Worm (Caenorhabditis elegans) whole organism, mixed stage, embryonic: ENCODE data around the gene C17E7.4.
A peak's percentile ranks its signal among the peaks of the same experiment; 100 is the strongest.

ENCODE experiments used
- M03D4.4 ChIP-seq: sonication (generic microtip); optimal IDR thresholded peaks from 2 replicates; lab custom pipeline; 2017; ENCODE audit warnings: mild to moderate bottlenecking, missing genetic modification characterization, missing compliant biosample characterization
- bed-3 ChIP-seq: fragments of 200-800 bp; sonication (Bioruptor generic); optimal IDR thresholded peaks from 3 replicates; lab custom pipeline; 2018; ENCODE audit warnings: mild to moderate bottlenecking, missing genetic modification characterization, moderate library complexity, missing compliant biosample characterization
- blmp-1 ChIP-seq: fragments of 150-350 bp; optimal IDR thresholded peaks from 2 replicates; lab custom pipeline; 2014; ENCODE audit warnings: missing biosample characterization, missing genetic modification characterization
- ceh-39 ChIP-seq: fragments of 150-350 bp; optimal IDR thresholded peaks from 2 replicates; lab custom pipeline; 2014; ENCODE audit warnings: missing biosample characterization, missing genetic modification characterization
- ceh-83 ChIP-seq: fragments of 200-800 bp; sonication (Bioruptor generic); optimal IDR thresholded peaks from 2 replicates; lab custom pipeline; 2018; ENCODE audit warnings: mild to moderate bottlenecking, missing genetic modification characterization, missing compliant biosample characterization
- ces-1 ChIP-seq: fragments of 150-350 bp; optimal IDR thresholded peaks from 2 replicates; lab custom pipeline; 2014; ENCODE audit warnings: missing biosample characterization, missing genetic modification reagents, missing genetic modification characterization
- drap-1 ChIP-seq: fragments of 200-800 bp; sonication (Bioruptor generic); optimal IDR thresholded peaks from 3 replicates; lab custom pipeline; 2018; ENCODE audit warnings: mild to moderate bottlenecking, missing genetic modification characterization, missing compliant biosample characterization
- elt-1 ChIP-seq: sonication (generic microtip); optimal IDR thresholded peaks from 2 replicates; lab custom pipeline; 2017; ENCODE audit warnings: missing genetic modification characterization, mild to moderate bottlenecking, missing compliant biosample characterization, antibody characterized with exemption, moderate library complexity, borderline replicate concordance; ENCODE audit not compliant: insufficient read depth
- elt-3 ChIP-seq: fragments of 150-350 bp; optimal IDR thresholded peaks from 2 replicates; lab custom pipeline; 2014; ENCODE audit warnings: missing biosample characterization, missing genetic modification characterization
- flh-1 ChIP-seq: fragments of 200-800 bp; sonication (Bioruptor generic); optimal IDR thresholded peaks from 2 replicates; lab custom pipeline; 2018; ENCODE audit warnings: mild to moderate bottlenecking, missing genetic modification characterization, moderate library complexity, missing compliant biosample characterization
- ham-2 ChIP-seq: fragments of 200-800 bp; sonication (Bioruptor generic); optimal IDR thresholded peaks from 2 replicates; lab custom pipeline; 2018; ENCODE audit warnings: mild to moderate bottlenecking, missing genetic modification characterization, missing compliant biosample characterization
- lin-32 ChIP-seq: fragments of 200-800 bp; sonication (Bioruptor generic); optimal IDR thresholded peaks from 2 replicates; lab custom pipeline; 2018; ENCODE audit warnings: mild to moderate bottlenecking, missing genetic modification characterization, missing compliant biosample characterization
- lsy-2 ChIP-seq: fragments of 150-350 bp; optimal IDR thresholded peaks from 2 replicates; lab custom pipeline; 2014; ENCODE audit warnings: missing biosample characterization, missing genetic modification characterization
- mab-5 ChIP-seq: fragments of 150-350 bp; optimal IDR thresholded peaks from 2 replicates; lab custom pipeline; 2014; ENCODE audit warnings: missing biosample characterization, missing genetic modification characterization
- mep-1 ChIP-seq: fragments of 150-350 bp; optimal IDR thresholded peaks from 2 replicates; lab custom pipeline; 2017; ENCODE audit warnings: missing biosample characterization, missing genetic modification reagents, missing genetic modification characterization, inconsistent platforms
- mls-2 ChIP-seq: sonication (generic microtip); optimal IDR thresholded peaks from 2 replicates; lab custom pipeline; 2016; ENCODE audit warnings: mild to moderate bottlenecking, missing genetic modification characterization, moderate library complexity, missing compliant biosample characterization
- nhr-12 ChIP-seq: fragments of 150-350 bp; optimal IDR thresholded peaks from 2 replicates; lab custom pipeline; 2014; ENCODE audit warnings: missing biosample characterization, missing genetic modification characterization
- nhr-2 ChIP-seq: fragments of 150-350 bp; optimal IDR thresholded peaks from 2 replicates; lab custom pipeline; 2014; ENCODE audit warnings: missing biosample characterization, missing genetic modification characterization
- nhr-28 ChIP-seq: fragments of 150-350 bp; optimal IDR thresholded peaks from 2 replicates; lab custom pipeline; 2014; ENCODE audit warnings: missing biosample characterization, missing genetic modification characterization
- nhr-76 ChIP-seq: sonication (generic microtip); optimal IDR thresholded peaks from 2 replicates; lab custom pipeline; 2017; ENCODE audit warnings: missing biosample characterization, missing genetic modification characterization
- pha-4 ChIP-seq: fragments of 150-350 bp; optimal IDR thresholded peaks from 2 replicates; lab custom pipeline; 2018; ENCODE audit warnings: missing biosample characterization, missing genetic modification reagents, missing genetic modification characterization
- sem-2 ChIP-seq: fragments of 200-800 bp; sonication (Bioruptor generic); optimal IDR thresholded peaks from 2 replicates; lab custom pipeline; 2018; ENCODE audit warnings: mild to moderate bottlenecking, missing genetic modification characterization, missing compliant biosample characterization
- snpc-4 ChIP-seq: fragments of 150-350 bp; optimal IDR thresholded peaks from 2 replicates; lab custom pipeline; 2014; ENCODE audit warnings: missing biosample characterization, missing genetic modification characterization
- sptf-1 ChIP-seq: sonication (generic microtip); optimal IDR thresholded peaks from 2 replicates; lab custom pipeline; 2017; ENCODE audit warnings: mild to moderate bottlenecking, missing genetic modification characterization, moderate library complexity, missing compliant biosample characterization
- unc-120 ChIP-seq: sonication (generic microtip); optimal IDR thresholded peaks from 2 replicates; lab custom pipeline; 2017; ENCODE audit warnings: missing genetic modification characterization, missing compliant biosample characterization; ENCODE audit not compliant: poor library complexity, severe bottlenecking
- unc-39 ChIP-seq: fragments of 150-350 bp; optimal IDR thresholded peaks from 2 replicates; lab custom pipeline; 2014; ENCODE audit warnings: missing biosample characterization, missing genetic modification characterization
- unc-62 ChIP-seq: fragments of 150-350 bp; optimal IDR thresholded peaks from 2 replicates; lab custom pipeline; 2014; ENCODE audit warnings: missing biosample characterization, missing genetic modification reagents, missing genetic modification characterization
- zip-8 ChIP-seq: fragments of 150-350 bp; optimal IDR thresholded peaks from 2 replicates; lab custom pipeline; 2014; ENCODE audit warnings: missing biosample characterization, missing genetic modification characterization

Gene C17E7.4

ce11 chrV:3890761-3891160 lies 1.9 kb upstream of the C17E7.4 start, which contains the start of gene C17E7.9:
Gene C17E7.9 (minus strand): TSS chrV:3890861.
- TF ChIP-seq bed-3 (no peak), lin-32 (no peak), lsy-2 (tag; lab: Kevin White, UChicago) (no peak), sptf-1 (tag; lab: Kevin White, UChicago) (no peak), blmp-1 (tag; lab: Kevin White, UChicago) (no peak), M03D4.4 (tag; lab: Kevin White, UChicago) (no peak), ceh-39 (no peak), unc-120 (no peak), ces-1 (GFP tag; lab: Kevin White, UChicago) (no peak)

- no peak for TF ChIP-seq M03D4.4 (tag; lab: Kevin White, UChicago)
- no peak for TF ChIP-seq mls-2
- TF ChIP-seq mep-1 (tag; lab: Kevin White, UChicago) = no peak
- no peak for TF ChIP-seq mab-5 (tag; lab: Kevin White, UChicago)
- TF ChIP-seq unc-62 (GFP tag; lab: Kevin White, UChicago) = no peak
- TF ChIP-seq lsy-2 (tag; lab: Kevin White, UChicago) = no peak
- TF ChIP-seq ceh-83 (GFP tag; lab: Kevin White, UChicago) = no peak
- TF ChIP-seq bed-3 = no peak
- TF ChIP-seq flh-1 (GFP tag; lab: Kevin White, UChicago) = no peak
- no peak for TF ChIP-seq elt-1 (tag; lab: Kevin White, UChicago)
Measured at ce11 chrV:3891919-3892318, 735 bp upstream of the C17E7.4 start, which contains the start of gene C17E7.12. Gene C17E7.12 (minus strand): TSS chrV:3892019.

ce11 chrV:3894661-3895060 lies 2.0 kb downstream of the C17E7.4 start, which contains the start of gene sre-9:
Gene sre-9 (plus strand): TSS chrV:3894961.
- TF ChIP-seq sptf-1 (tag; lab: Kevin White, UChicago) (no peak), ham-2 (no peak), nhr-28 (tag; lab: Kevin White, UChicago) (no peak), unc-62 (GFP tag; lab: Kevin White, UChicago) (no peak), pha-4 (tag; lab: Kevin White, UChicago) (no peak), snpc-4 (no peak), drap-1 (GFP tag; lab: Kevin White, UChicago) (no peak), nhr-76 (no peak), mep-1 (tag; lab: Kevin White, UChicago) (no peak), M03D4.4 (tag; lab: Kevin White, UChicago) (no peak), lsy-2 (tag; lab: Kevin White, UChicago) (no peak), ces-1 (GFP tag; lab: Kevin White, UChicago) (no peak), zip-8 (tag; lab: Kevin White, UChicago) (no peak), unc-39 (tag; lab: Kevin White, UChicago) (no peak), nhr-12 (no peak)

- TF ChIP-seq elt-3 (tag; lab: Kevin White, UChicago) (no peak), zip-8 (tag; lab: Kevin White, UChicago) (peak; percentile 99)
Measured at ce11 chrV:3896018-3896417, 3.4 kb downstream of the C17E7.4 start.

- no peak for TF ChIP-seq sem-2 (GFP tag; lab: Kevin White, UChicago)
- no peak for TF ChIP-seq nhr-2 (tag; lab: Kevin White, UChicago)
Measured at ce11 chrV:3900102-3900501, 7.4 kb downstream of the C17E7.4 start, which contains the start of gene irld-22. Gene irld-22 (minus strand): TSS chrV:3900202.

ce11 chrV:3902458-3903157 lies 10.0 kb downstream of the C17E7.4 start, which contains the start of the genes str-229 and srh-190:
Gene str-229 (minus strand): TSS chrV:3902558.
Gene srh-190 (plus strand): TSS chrV:3903107.
- TF ChIP-seq ham-2 (no peak), ceh-83 (GFP tag; lab: Kevin White, UChicago) (no peak), unc-62 (GFP tag; lab: Kevin White, UChicago) (no peak), bed-3 (no peak)
- TF ChIP-seq, all 35 proteins: peak for 0
